Fruit fly (Drosophila melanogaster): ENCODE data around the gene Fpgs1.
A peak's percentile ranks its signal among the peaks of the same experiment; 100 is the strongest.

Gene Fpgs1

DNA sequence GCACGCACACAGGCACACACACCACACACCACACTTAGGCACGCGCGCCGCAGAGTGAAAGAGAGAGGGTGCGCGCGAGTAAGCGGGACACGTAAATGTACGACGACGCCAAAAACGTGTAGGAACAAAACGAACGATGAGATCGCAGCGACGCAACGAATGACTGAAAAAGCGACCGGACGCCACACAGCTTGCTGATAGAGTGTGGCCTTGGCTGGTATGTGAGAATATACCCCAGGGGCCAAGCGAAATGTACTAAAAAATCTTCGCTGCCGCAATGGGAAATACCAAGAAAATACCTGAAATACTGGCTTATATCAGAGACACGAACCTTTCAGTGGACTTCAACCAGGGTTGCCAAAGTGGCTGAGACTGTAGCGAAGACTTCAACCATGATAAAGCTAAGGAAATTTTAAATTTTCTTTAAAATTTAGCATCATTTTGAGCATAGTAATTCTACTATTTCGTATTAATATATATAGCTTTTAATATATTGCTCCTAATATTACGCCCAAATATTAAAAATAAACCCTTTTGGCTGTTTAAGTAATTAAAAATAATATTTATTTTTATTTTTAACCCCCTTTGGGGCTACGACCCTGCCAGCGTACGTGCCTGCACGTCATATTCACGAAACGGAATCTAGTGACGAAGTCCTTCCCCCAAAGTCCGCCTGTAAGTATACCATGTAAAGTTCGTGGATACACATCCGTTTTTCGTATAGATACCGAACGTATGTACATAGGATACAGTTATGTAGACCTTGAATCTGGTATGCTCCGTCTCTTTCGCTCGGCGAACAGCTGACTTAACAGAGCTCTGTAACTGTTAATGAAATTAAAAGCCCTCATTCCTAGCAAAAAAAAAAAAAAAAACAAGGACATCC, 28.4 kb upstream of the Fpgs1 start, which contains the start of gene Pits:
Pits (minus strand) TSS at position 210 of the 886 bp plus-strand sequence.
- TF ChIP-seq toe (GFP tag; optimal IDR thresholded peaks at IDR 0.05) (no peak), pad (GFP tag; optimal IDR thresholded peaks at IDR 0.05) (peak; percentile 49), CG33017 (tag; optimal IDR thresholded peaks at IDR 0.05) (no peak), cnc (optimal IDR thresholded peaks at IDR 0.05) (no peak), Hr96 (GFP tag; optimal IDR thresholded peaks at IDR 0.05) (peak; percentile 4), ovo (GFP tag; optimal IDR thresholded peaks at IDR 0.05) (peak; percentile 55), kay (GFP tag; ENCODE audit: borderline replicate concordance) (no peak), CG11617 (GFP tag; optimal IDR thresholded peaks at IDR 0.05) (peak; percentile 54), CG14711 (tag; optimal IDR thresholded peaks at IDR 0.05) (peak; percentile 93), CG7101 (tag; optimal IDR thresholded peaks at IDR 0.05) (peak; percentile 75), Mnt (GFP tag; optimal IDR thresholded peaks at IDR 0.05) (peak; percentile 98), CG1620 (GFP tag; optimal IDR thresholded peaks at IDR 0.05) (peak; percentile 66), CG12768 (GFP tag; optimal IDR thresholded peaks at IDR 0.05) (peak; percentile 8), bab1 (GFP tag; optimal IDR thresholded peaks at IDR 0.05) (peak; percentile 87), Crg-1 (GFP tag; optimal IDR thresholded peaks at IDR 0.05) (peak; percentile 8), tj (GFP tag; optimal IDR thresholded peaks at IDR 0.05) (peak; percentile 76), cic (GFP tag; optimal IDR thresholded peaks at IDR 0.05) (peak; percentile 89)

DNA sequence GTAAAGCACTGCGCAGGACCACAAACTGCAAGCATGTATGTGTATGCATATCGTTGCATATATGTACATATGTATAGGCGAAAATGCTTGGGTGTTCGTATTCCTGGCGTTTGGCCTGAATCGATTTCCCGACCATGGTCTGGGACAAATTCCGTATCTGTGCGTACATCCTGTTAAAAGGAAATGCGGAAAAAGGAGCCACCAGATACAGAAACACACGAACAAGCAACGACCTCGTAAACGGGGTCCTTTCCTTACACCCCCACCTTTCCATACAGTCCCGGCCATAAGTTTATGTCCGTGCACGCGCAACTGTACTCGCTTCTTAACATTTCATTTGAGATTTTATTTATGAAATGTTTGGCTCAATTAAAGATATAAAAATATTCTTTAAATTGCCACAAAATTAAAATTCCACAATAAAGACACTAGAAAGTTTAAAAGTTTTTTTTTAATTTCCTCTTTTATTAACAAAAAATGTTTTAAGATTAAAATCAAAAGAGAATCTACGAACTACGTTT, 27.7 kb upstream of the Fpgs1 start:
- TF ChIP-seq cic (GFP tag; optimal IDR thresholded peaks at IDR 0.05): no peak
- TF ChIP-seq CG14711 (tag; optimal IDR thresholded peaks at IDR 0.05): no peak
- TF ChIP-seq Hr96 (GFP tag; optimal IDR thresholded peaks at IDR 0.05): no peak
- no peak for TF ChIP-seq pad (GFP tag; optimal IDR thresholded peaks at IDR 0.05)
- TF ChIP-seq Clk (GFP tag; optimal IDR thresholded peaks at IDR 0.05): no peak
- no peak for TF ChIP-seq CG11617 (GFP tag; optimal IDR thresholded peaks at IDR 0.05)
- TF ChIP-seq CG5204 (GFP tag; optimal IDR thresholded peaks at IDR 0.05): no peak
- no peak for TF ChIP-seq kay (GFP tag; ENCODE audit: borderline replicate concordance)
- TF ChIP-seq CG7101 (tag; optimal IDR thresholded peaks at IDR 0.05): no peak
- TF ChIP-seq bab1 (GFP tag; optimal IDR thresholded peaks at IDR 0.05): no peak
- no peak for TF ChIP-seq CG33017 (tag; optimal IDR thresholded peaks at IDR 0.05)
- TF ChIP-seq cnc (optimal IDR thresholded peaks at IDR 0.05): no peak

DNA sequence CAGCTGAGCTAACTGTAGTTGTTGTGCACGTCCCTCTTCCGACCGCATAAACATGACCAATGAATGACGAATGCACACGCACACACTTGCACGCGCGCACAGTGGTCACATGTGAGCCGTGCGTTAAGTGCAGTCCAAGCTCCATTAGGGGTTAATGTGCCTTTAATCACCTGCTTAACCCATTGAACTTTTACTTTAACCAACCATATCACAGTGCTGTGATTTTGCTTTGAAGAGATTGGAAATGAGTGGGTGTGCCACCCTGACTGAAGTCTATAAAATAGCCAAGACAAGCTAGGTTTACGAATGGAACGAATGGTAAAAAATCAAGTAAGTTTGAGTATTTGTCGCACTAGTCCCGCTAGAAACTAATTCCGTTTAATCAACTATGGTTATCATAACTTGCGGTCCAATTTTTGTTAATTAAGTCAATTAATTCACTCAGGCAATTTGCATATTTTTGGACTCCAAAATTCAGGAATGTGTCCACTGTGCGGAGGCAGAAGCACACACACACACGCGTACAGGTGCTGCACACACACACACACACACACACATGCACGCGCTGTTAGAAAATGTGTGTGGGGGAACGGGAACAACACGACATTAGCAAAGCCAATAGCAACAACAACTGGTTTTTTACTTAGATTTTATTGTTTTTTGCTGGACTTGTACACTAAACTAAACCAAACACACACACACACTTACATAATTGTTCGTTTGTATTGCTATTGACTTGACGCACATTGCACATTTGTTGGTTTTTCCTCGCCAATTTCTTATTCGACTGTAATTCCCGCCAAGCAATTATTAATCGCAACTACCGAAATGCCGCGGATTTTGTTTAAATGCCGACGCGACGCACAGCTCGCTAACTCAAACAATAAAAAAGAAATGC, 20.2 kb upstream of the Fpgs1 start:
- TF ChIP-seq tj (GFP tag; optimal IDR thresholded peaks at IDR 0.05) (peak; percentile 60), toe (GFP tag; optimal IDR thresholded peaks at IDR 0.05) (peak; percentile 54), Clk (GFP tag; optimal IDR thresholded peaks at IDR 0.05) (peak; percentile 32), CG5204 (GFP tag; optimal IDR thresholded peaks at IDR 0.05) (peak; percentile 56), bab1 (GFP tag; optimal IDR thresholded peaks at IDR 0.05) (peak; percentile 54), CG7101 (tag; optimal IDR thresholded peaks at IDR 0.05) (peak; percentile 19), CG11617 (GFP tag; optimal IDR thresholded peaks at IDR 0.05) (peak; percentile 84), Mnt (GFP tag; optimal IDR thresholded peaks at IDR 0.05) (peak; percentile 74), kay (GFP tag; ENCODE audit: borderline replicate concordance) (no peak), CG14711 (tag; optimal IDR thresholded peaks at IDR 0.05) (peak; percentile 12), Crg-1 (GFP tag; optimal IDR thresholded peaks at IDR 0.05) (no peak), cnc (optimal IDR thresholded peaks at IDR 0.05) (no peak), cic (GFP tag; optimal IDR thresholded peaks at IDR 0.05) (peak; percentile 22), CG7045 (GFP tag; optimal IDR thresholded peaks at IDR 0.05) (peak; percentile 45), CG12768 (GFP tag; optimal IDR thresholded peaks at IDR 0.05) (peak; percentile 66), Hr96 (GFP tag; optimal IDR thresholded peaks at IDR 0.05) (no peak), ovo (GFP tag; optimal IDR thresholded peaks at IDR 0.05) (peak; percentile 90), pad (GFP tag; optimal IDR thresholded peaks at IDR 0.05) (peak; percentile 86), CG1620 (GFP tag; optimal IDR thresholded peaks at IDR 0.05) (peak; percentile 46), CG33017 (tag; optimal IDR thresholded peaks at IDR 0.05) (peak; percentile 5)

DNA sequence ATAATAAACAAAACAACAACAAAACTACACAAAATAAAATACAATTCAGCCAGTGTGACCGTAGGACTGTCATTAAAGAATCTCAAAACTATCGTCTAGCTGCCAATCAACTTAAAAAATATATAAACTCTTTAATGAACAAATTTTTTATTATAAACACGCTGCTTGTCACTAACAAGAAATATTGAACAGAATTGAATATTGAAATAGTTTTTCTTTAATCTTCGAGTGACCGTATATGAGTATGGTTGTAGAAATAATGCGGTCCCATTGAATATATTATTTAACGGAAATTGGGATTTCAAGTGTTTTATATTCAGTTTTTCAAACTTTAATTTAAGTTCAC, 19.6 kb upstream of the Fpgs1 start, which contains the start of gene LIMK1:
LIMK1 (minus strand) TSS at position 73 of the 346 bp plus-strand sequence.
- no peak for TF ChIP-seq kay (GFP tag; ENCODE audit: borderline replicate concordance)
- TF ChIP-seq CG14711 (tag; optimal IDR thresholded peaks at IDR 0.05): peak; percentile 54
- TF ChIP-seq bab1 (GFP tag; optimal IDR thresholded peaks at IDR 0.05): peak; percentile 32

DNA sequence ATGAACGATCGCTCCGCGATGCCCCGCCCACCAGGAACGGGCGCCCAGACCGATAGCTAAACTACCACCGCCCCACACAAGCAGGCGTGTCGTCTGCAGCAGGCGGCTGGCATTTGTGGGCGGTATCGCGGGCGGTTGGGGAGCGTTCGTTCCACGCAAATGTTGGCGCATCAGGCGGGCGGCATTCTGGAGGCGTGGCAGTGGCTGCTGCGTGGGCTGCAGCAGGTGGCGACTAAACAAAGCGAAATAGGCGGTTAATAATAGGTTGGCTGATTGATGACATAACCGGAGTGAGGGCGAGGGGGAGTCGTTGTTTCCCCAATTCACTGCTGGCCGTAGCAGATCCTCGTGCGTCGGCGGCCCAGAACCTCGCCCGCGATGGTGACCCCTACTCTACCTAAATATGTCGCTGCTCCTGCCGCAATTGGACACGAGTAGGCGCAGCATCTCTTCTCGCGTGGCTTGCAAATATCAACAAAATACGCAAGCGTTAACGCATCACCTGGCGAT, 16.5 kb upstream of the Fpgs1 start:
- peak; percentile 62 for TF ChIP-seq Mnt (GFP tag; optimal IDR thresholded peaks at IDR 0.05)
- TF ChIP-seq Crg-1 (GFP tag; optimal IDR thresholded peaks at IDR 0.05): no peak

Measured in whole organism, adult.